Fruit fly (Drosophila melanogaster): ENCODE measurements around the gene Lgr4.

Lgr4 gene

DNA sequence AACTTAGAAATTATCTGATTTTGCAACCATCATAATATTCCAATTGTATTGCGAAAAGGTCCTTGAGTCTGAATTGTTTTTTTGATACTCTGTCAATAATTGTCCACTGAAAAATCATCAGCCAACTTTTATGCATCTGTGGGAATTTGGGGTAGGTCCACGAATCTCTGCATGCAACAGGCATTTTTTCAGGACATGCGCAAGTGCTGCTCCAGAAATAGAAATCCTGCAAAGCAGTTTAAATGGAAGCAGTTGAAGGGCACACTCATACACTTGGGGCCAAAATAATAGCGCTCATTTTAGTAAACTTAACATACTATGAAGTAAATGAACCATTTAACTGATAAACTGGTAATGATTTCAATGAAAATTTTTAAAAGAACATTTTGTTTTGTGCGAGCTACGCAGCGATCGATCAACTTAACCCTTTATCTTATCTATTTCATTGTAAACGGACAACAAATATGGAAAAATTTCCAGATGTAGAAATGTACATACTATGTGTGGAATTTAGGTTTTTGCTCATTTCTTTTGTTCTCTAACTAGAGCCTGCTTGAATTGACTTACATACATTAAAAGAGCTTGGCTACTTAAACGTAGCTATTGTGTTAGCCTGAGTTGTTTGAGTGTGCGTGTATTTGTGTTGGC lies 58.7 kb downstream of the Lgr4 start (continued):
- TF ChIP-seq phol (tag; optimal IDR thresholded peaks at IDR 0.05) (peak; percentile 80), CG15073 (GFP tag; optimal IDR thresholded peaks at IDR 0.05) (peak; percentile 7), Dip2 (GFP tag; IDR thresholded peaks at IDR 0.05) (no peak), CG2199 (GFP tag; IDR thresholded peaks at IDR 0.05) (no peak), CG12942 (GFP tag; optimal IDR thresholded peaks at IDR 0.05) (peak; percentile 49), CG14441 (GFP tag; IDR thresholded peaks at IDR 0.05) (0 out of 2 replicates have a peak, but pooled peaks have one; percentile 9), HmgD (GFP tag; optimal IDR thresholded peaks at IDR 0.05) (peak; percentile 36), CG9727 (GFP tag; optimal IDR thresholded peaks at IDR 0.05) (peak; percentile 81), fd96Cb (tag; optimal IDR thresholded peaks at IDR 0.05) (peak; percentile 64), kah (GFP tag; optimal IDR thresholded peaks at IDR 0.05) (peak; percentile 55), zen2 (GFP tag; IDR thresholded peaks at IDR 0.05; ENCODE audit: partially characterized antibody) (no peak), CG7556 (GFP tag; optimal IDR thresholded peaks at IDR 0.05) (peak; percentile 82), CG13287 (GFP tag; IDR thresholded peaks at IDR 0.05; ENCODE audit: partially characterized antibody) (no peak), shn (GFP tag; optimal IDR thresholded peaks at IDR 0.05) (peak; percentile 55), CG7745 (tag; optimal IDR thresholded peaks at IDR 0.05) (no peak), CG4282 (GFP tag; optimal IDR thresholded peaks at IDR 0.05) (no peak), gsb (GFP tag; IDR thresholded peaks at IDR 0.05) (no peak), CG3281 (GFP tag; optimal IDR thresholded peaks at IDR 0.05) (peak; percentile 83), ara (GFP tag; IDR thresholded peaks at IDR 0.05) (peak; percentile 71), seq (GFP tag; IDR thresholded peaks at IDR 0.05) (0 out of 2 replicates have a peak, but pooled peaks have one; percentile 16), CG8281 (tag; optimal IDR thresholded peaks at IDR 0.05) (peak; percentile 52), exex (tag; optimal IDR thresholded peaks at IDR 0.05) (peak; percentile 57), Dp (GFP tag; optimal IDR thresholded peaks at IDR 0.05) (no peak), CG14965 (GFP tag; optimal IDR thresholded peaks at IDR 0.05; ENCODE audit: borderline replicate concordance) (peak; percentile 18), sima (GFP tag; optimal IDR thresholded peaks at IDR 0.05) (no peak), Jarid2 (GFP tag; optimal IDR thresholded peaks at IDR 0.05) (peak; percentile 32), CG32772 (GFP tag; IDR thresholded peaks at IDR 0.05) (peak; percentile 35; the same call in 1 of the 2 replicates), TFAM (GFP tag; optimal IDR thresholded peaks at IDR 0.05) (no peak), CG4854 (GFP tag; optimal IDR thresholded peaks at IDR 0.05) (peak; percentile 28), tgo (GFP tag; IDR thresholded peaks at IDR 0.05) (peak; percentile 39; the same call in 1 of the 3 replicates), pnt (GFP tag; optimal IDR thresholded peaks at IDR 0.05) (peak; percentile 71), CG15011 (GFP tag; optimal IDR thresholded peaks at IDR 0.05) (peak; percentile 69), CG15601 (tag; optimal IDR thresholded peaks at IDR 0.05) (peak; percentile 72), Sry-δ (GFP tag; optimal IDR thresholded peaks at IDR 0.05) (peak; percentile 2), nom (GFP tag; optimal IDR thresholded peaks at IDR 0.05) (peak; percentile 41), hth (optimal IDR thresholded peaks at IDR 0.05) (no peak), CG4707 (GFP tag; optimal IDR thresholded peaks at IDR 0.05) (peak; percentile 18), CG11085 (GFP tag; IDR thresholded peaks at IDR 0.05) (0 out of 2 replicates have a peak, but pooled peaks have one; percentile 33), nerfin-1 (tag; optimal IDR thresholded peaks at IDR 0.05) (peak; percentile 92), Atf-2 (GFP tag; optimal IDR thresholded peaks at IDR 0.05) (peak; percentile 77), twi (tag; optimal IDR thresholded peaks at IDR 0.05) (peak; percentile 60), danr (GFP tag; IDR thresholded peaks at IDR 0.05) (peak; percentile 33; the same call in 1 of the 2 replicates), CG30431 (GFP tag; optimal IDR thresholded peaks at IDR 0.05) (peak; percentile 61), Aef1 (GFP tag; IDR thresholded peaks at IDR 0.05) (no peak), CG13424 (tag; optimal IDR thresholded peaks at IDR 0.05) (peak; percentile 83), CG3726 (GFP tag; IDR thresholded peaks at IDR 0.05) (no peak), CG4360 (GFP tag; IDR thresholded peaks at IDR 0.05) (no peak), Hr39 (optimal IDR thresholded peaks at IDR 0.05) (no peak), Oli (tag; optimal IDR thresholded peaks at IDR 0.05) (peak; percentile 81), CG12769 (tag; optimal IDR thresholded peaks at IDR 0.05) (peak; percentile 50)

Measured in whole organism, embryonic.